Worm (Caenorhabditis elegans) whole organism, L3 larva: ENCODE results near the gene ZK682.7.

Experiments used
- R02D3.7 ChIP-seq: fragments of 150-350 bp; optimal IDR thresholded peaks from 2 replicates; lab custom pipeline; 2014; ENCODE audit warnings: missing biosample characterization, missing genetic modification characterization
- aly-2 ChIP-seq: fragments of 150-350 bp; optimal IDR thresholded peaks from 2 replicates; lab custom pipeline; 2014; ENCODE audit warnings: missing biosample characterization, missing genetic modification characterization
- ama-1 ChIP-seq: fragments of 150-350 bp; optimal IDR thresholded peaks from 2 replicates; lab custom pipeline; 2018
- ceh-16 ChIP-seq: sonication (generic microtip); optimal IDR thresholded peaks from 2 replicates; lab custom pipeline; 2017; ENCODE audit warnings: missing biosample characterization, missing genetic modification characterization
- ceh-28 ChIP-seq: fragments of 150-350 bp; optimal IDR thresholded peaks from 2 replicates; lab custom pipeline; 2014; ENCODE audit warnings: missing biosample characterization, missing genetic modification reagents, missing genetic modification characterization
- ceh-82 ChIP-seq: fragments of 150-350 bp; optimal IDR thresholded peaks from 2 replicates; lab custom pipeline; 2014; ENCODE audit warnings: missing biosample characterization, missing genetic modification characterization
- daf-12 ChIP-seq: fragments of 150-350 bp; optimal IDR thresholded peaks from 2 replicates; lab custom pipeline; 2014; ENCODE audit warnings: missing biosample characterization, missing genetic modification reagents, missing genetic modification characterization
- egl-5 ChIP-seq: fragments of 150-350 bp; optimal IDR thresholded peaks from 2 replicates; lab custom pipeline; 2017; ENCODE audit warnings: missing biosample characterization, missing genetic modification reagents, missing genetic modification characterization, inconsistent platforms
- elt-1 ChIP-seq: fragments of 150-350 bp; optimal IDR thresholded peaks from 2 replicates; lab custom pipeline; 2014; ENCODE audit warnings: missing biosample characterization, missing genetic modification characterization
- elt-2 ChIP-seq: sonication (generic microtip); optimal IDR thresholded peaks from 2 replicates; lab custom pipeline; 2016; ENCODE audit warnings: missing genetic modification reagents, mild to moderate bottlenecking, missing genetic modification characterization, missing compliant biosample characterization
- eor-1 ChIP-seq, 2 experiments: fragments of 150-350 bp; optimal IDR thresholded peaks; 2 replicates each; lab custom pipeline; 2014 to 2018; ENCODE audit warnings: missing biosample characterization in 2 of 2, missing genetic modification characterization in 2 of 2
- fkh-10 ChIP-seq: sonication (generic microtip); optimal IDR thresholded peaks from 2 replicates; lab custom pipeline; 2017; ENCODE audit warnings: missing biosample characterization, missing genetic modification reagents, missing genetic modification characterization
- fkh-2 ChIP-seq: fragments of 150-350 bp; optimal IDR thresholded peaks from 2 replicates; lab custom pipeline; 2014; ENCODE audit warnings: missing biosample characterization, missing genetic modification reagents, missing genetic modification characterization
- fos-1 ChIP-seq: fragments of 150-350 bp; optimal IDR thresholded peaks from 2 replicates; lab custom pipeline; 2014; ENCODE audit warnings: missing biosample characterization, missing genetic modification characterization
- hmg-11 ChIP-seq: sonication (generic microtip); optimal IDR thresholded peaks from 2 replicates; lab custom pipeline; 2016; ENCODE audit warnings: missing genetic modification characterization, missing compliant biosample characterization
- jun-1 ChIP-seq: fragments of 150-350 bp; optimal IDR thresholded peaks from 2 replicates; lab custom pipeline; 2014; ENCODE audit warnings: missing biosample characterization, missing genetic modification reagents, missing genetic modification characterization
- lin-15B ChIP-seq: fragments of 150-350 bp; optimal IDR thresholded peaks from 2 replicates; lab custom pipeline; 2014; ENCODE audit warnings: missing biosample characterization, missing genetic modification characterization
- lin-39 ChIP-seq: fragments of 150-350 bp; optimal IDR thresholded peaks from 2 replicates; lab custom pipeline; 2018; ENCODE audit warnings: missing biosample characterization, missing genetic modification reagents, missing genetic modification characterization
- lsy-12 ChIP-seq: sonication (generic microtip); optimal IDR thresholded peaks from 2 replicates; lab custom pipeline; 2016; ENCODE audit warnings: mild to moderate bottlenecking, missing genetic modification characterization, missing compliant biosample characterization
- mdl-1 ChIP-seq: fragments of 150-350 bp; optimal IDR thresholded peaks from 2 replicates; lab custom pipeline; 2014; ENCODE audit warnings: missing biosample characterization, missing genetic modification characterization
- nfya-1 ChIP-seq: sonication (generic microtip); optimal IDR thresholded peaks from 2 replicates; lab custom pipeline; 2017; ENCODE audit warnings: missing genetic modification characterization, mild to moderate bottlenecking, missing compliant biosample characterization, antibody characterized with exemption, moderate library complexity; ENCODE audit not compliant: insufficient read depth
- nhr-11 ChIP-seq: fragments of 150-350 bp; optimal IDR thresholded peaks from 2 replicates; lab custom pipeline; 2014; ENCODE audit warnings: missing biosample characterization, missing genetic modification characterization
- nhr-23 ChIP-seq: fragments of 150-350 bp; optimal IDR thresholded peaks from 2 replicates; lab custom pipeline; 2014; ENCODE audit warnings: missing biosample characterization, missing genetic modification reagents, missing genetic modification characterization
- nhr-237 ChIP-seq: fragments of 150-350 bp; optimal IDR thresholded peaks from 2 replicates; lab custom pipeline; 2014; ENCODE audit warnings: missing biosample characterization, missing genetic modification characterization
- nhr-25 ChIP-seq: sonication (generic microtip); optimal IDR thresholded peaks from 2 replicates; lab custom pipeline; 2017; ENCODE audit warnings: missing biosample characterization, missing genetic modification characterization
- nhr-28 ChIP-seq: fragments of 150-350 bp; optimal IDR thresholded peaks from 2 replicates; lab custom pipeline; 2014; ENCODE audit warnings: missing biosample characterization, missing genetic modification characterization
- nhr-43 ChIP-seq: sonication (generic microtip); optimal IDR thresholded peaks from 2 replicates; lab custom pipeline; 2016; ENCODE audit warnings: mild to moderate bottlenecking, missing genetic modification characterization, missing compliant biosample characterization; ENCODE audit not compliant: poor library complexity, severe bottlenecking
- nhr-67 ChIP-seq: fragments of 150-350 bp; optimal IDR thresholded peaks from 2 replicates; lab custom pipeline; 2014; ENCODE audit warnings: missing biosample characterization, missing genetic modification characterization
- nhr-76 ChIP-seq: fragments of 150-350 bp; sonication (generic microtip); optimal IDR thresholded peaks from 5 replicates; lab custom pipeline; 2014; ENCODE audit warnings: missing biosample characterization, missing genetic modification characterization
- nhr-77 ChIP-seq: fragments of 150-350 bp; optimal IDR thresholded peaks from 2 replicates; lab custom pipeline; 2014; ENCODE audit warnings: missing biosample characterization, missing genetic modification characterization
- pha-4 ChIP-seq: fragments of 150-350 bp; optimal IDR thresholded peaks from 2 replicates; lab custom pipeline; 2014; ENCODE audit warnings: missing biosample characterization, missing genetic modification reagents, missing genetic modification characterization
- pqm-1 ChIP-seq: fragments of 150-350 bp; optimal IDR thresholded peaks from 2 replicates; lab custom pipeline; 2017; ENCODE audit warnings: missing biosample characterization, missing genetic modification characterization, inconsistent platforms
- skn-1 ChIP-seq: fragments of 150-350 bp; optimal IDR thresholded peaks from 2 replicates; lab custom pipeline; 2014; ENCODE audit warnings: missing biosample characterization, missing genetic modification characterization
- tbx-2 ChIP-seq: sonication (generic microtip); optimal IDR thresholded peaks from 2 replicates; lab custom pipeline; 2016; ENCODE audit warnings: mild to moderate bottlenecking, missing genetic modification characterization, missing compliant biosample characterization
- unc-39 ChIP-seq: sonication (generic microtip); optimal IDR thresholded peaks from 4 replicates; lab custom pipeline; 2017; ENCODE audit warnings: missing biosample characterization, missing genetic modification characterization
- unc-62 ChIP-seq: fragments of 150-350 bp; sonication (generic microtip); optimal IDR thresholded peaks from 4 replicates; lab custom pipeline; 2014; ENCODE audit warnings: missing biosample characterization, missing genetic modification reagents, missing genetic modification characterization
- ztf-11 ChIP-seq: fragments of 150-350 bp; optimal IDR thresholded peaks from 2 replicates; lab custom pipeline; 2014; ENCODE audit warnings: missing biosample characterization, missing genetic modification characterization

The ZK682.7 gene

ce11 chrV:9249206-9249605, 42.8 kb downstream of the ZK682.7 start, which contains the start of gene str-94:
str-94 (minus strand) TSS chrV:9249306.
- TF ChIP-seq aly-2 (tag; lab: Kevin White, UChicago) (no peak), unc-62 (GFP tag; lab: Kevin White, UChicago) (no peak), nhr-76 (tag; lab: Kevin White, UChicago) (no peak), fkh-10 (GFP tag; lab: Kevin White, UChicago) (no peak), nhr-28 (no peak), elt-1 (tag; lab: Kevin White, UChicago) (no peak), pqm-1 (tag; lab: Kevin White, UChicago) (no peak), skn-1 (tag; lab: Kevin White, UChicago) (no peak), ceh-28 (tag; lab: Kevin White, UChicago) (no peak), hmg-11 (no peak), ceh-82 (tag; lab: Kevin White, UChicago) (no peak), unc-39 (tag; lab: Kevin White, UChicago) (no peak), ceh-16 (tag; lab: Kevin White, UChicago) (no peak), fkh-2 (tag; lab: Kevin White, UChicago) (no peak), ztf-11 (tag; lab: Kevin White, UChicago) (no peak), eor-1 (tag; optimal IDR thresholded peaks at IDR 0.05; lab: Kevin White, UChicago) (no peak), R02D3.7 (no peak), nhr-11 (no peak)

- TF ChIP-seq tbx-2 (no peak), nfya-1 (tag; lab: Kevin White, UChicago) (peak; percentile 43), ceh-82 (tag; lab: Kevin White, UChicago) (no peak), pha-4 (no peak), fos-1 (tag; lab: Kevin White, UChicago) (no peak), elt-2 (tag; lab: Kevin White, UChicago) (no peak), hmg-11 (peak; percentile 37), lin-39 (tag; lab: Kevin White, UChicago) (peak; percentile 56), eor-1 (tag; optimal IDR thresholded peaks at IDR 0.05; lab: Kevin White, UChicago) (no peak)
Observed at ce11 chrV:9247416-9247815, 44.5 kb downstream of the ZK682.7 start.

- TF ChIP-seq daf-12 (tag; lab: Kevin White, UChicago) (no peak), unc-39 (tag; lab: Kevin White, UChicago) (no peak), pqm-1 (tag; lab: Kevin White, UChicago) (no peak), fkh-2 (tag; lab: Kevin White, UChicago) (no peak), skn-1 (tag; lab: Kevin White, UChicago) (no peak), fkh-10 (GFP tag; lab: Kevin White, UChicago) (no peak), unc-62 (GFP tag; lab: Kevin White, UChicago) (no peak), nhr-23 (no peak), jun-1 (tag; lab: Kevin White, UChicago) (no peak), ama-1 (lab: Kevin White, UChicago) (no peak), elt-1 (tag; lab: Kevin White, UChicago) (no peak), lin-39 (tag; lab: Kevin White, UChicago) (no peak), nhr-67 (tag; lab: Kevin White, UChicago) (no peak), nhr-237 (tag; lab: Kevin White, UChicago) (no peak), mdl-1 (no peak)
Observed at ce11 chrV:9246260-9246659, 45.7 kb downstream of the ZK682.7 start, which contains the start of gene aat-2. aat-2 (minus strand) TSS chrV:9246360.

ce11 chrV:9243171-9243996, 48.6 kb downstream of the ZK682.7 start, which contains the start of gene glo-4:
glo-4 (minus strand) TSS chrV:9243221.
- TF ChIP-seq lin-15B, result peak; percentile 73
- TF ChIP-seq nhr-23, result peak; percentile 88
- peak; percentile 28 for TF ChIP-seq pqm-1 (tag; lab: Kevin White, UChicago)
- peak; percentile 78 for TF ChIP-seq elt-2 (tag; lab: Kevin White, UChicago)
- TF ChIP-seq eor-1 (tag; optimal IDR thresholded peaks at IDR 0.05; lab: Kevin White, UChicago), result no peak
- TF ChIP-seq nhr-25, result peak; percentile 65
- TF ChIP-seq lin-39 (tag; lab: Kevin White, UChicago), result peak; percentile 14
- TF ChIP-seq nhr-43 (tag; lab: Kevin White, UChicago), result peak; percentile 51
- TF ChIP-seq fkh-10 (GFP tag; lab: Kevin White, UChicago), result peak; percentile 85
- TF ChIP-seq hmg-11, result peak; percentile 60
- TF ChIP-seq ceh-28 (tag; lab: Kevin White, UChicago), result peak; percentile 55
- TF ChIP-seq daf-12 (tag; lab: Kevin White, UChicago), result no peak
- peak; percentile 11 for TF ChIP-seq R02D3.7
- no peak for TF ChIP-seq ztf-11 (tag; lab: Kevin White, UChicago)
- peak; percentile 59 for TF ChIP-seq tbx-2
- no peak for TF ChIP-seq ama-1 (lab: Kevin White, UChicago)
- TF ChIP-seq nhr-237 (tag; lab: Kevin White, UChicago), result no peak
- TF ChIP-seq nhr-76 (tag; lab: Kevin White, UChicago), result no peak
- no peak for TF ChIP-seq nhr-77
- peak; percentile 28 for TF ChIP-seq lsy-12 (tag; lab: Kevin White, UChicago)
- TF ChIP-seq nfya-1 (tag; lab: Kevin White, UChicago), result peak; percentile 79
- peak; percentile 70 for TF ChIP-seq pha-4
- peak; percentile 76 for TF ChIP-seq egl-5 (tag; lab: Kevin White, UChicago)
